Fruit fly (Drosophila melanogaster) whole organism, embryonic: ENCODE results near the gene CG13896.

Experiments
- Blimp-1 ChIP-seq: fragments of 200-800 bp; sonication (Bioruptor generic); optimal IDR thresholded peaks from 3 replicates; lab custom pipeline; 2018; ENCODE audit warnings: missing biosample characterization, missing genetic modification characterization, mild to moderate bottlenecking, moderate library complexity, missing genetic modification reagents
- CG10959 ChIP-seq: fragments of 200-800 bp; sonication (Bioruptor generic); IDR thresholded peaks from 2 replicates; pipeline ENCODE4 v1.3.6; 2022; ENCODE audit warnings: missing biosample characterization, missing genetic modification characterization
- CG10979 ChIP-seq: fragments of 200-800 bp; sonication (Bioruptor generic); optimal IDR thresholded peaks from 2 replicates; lab custom pipeline; 2018; ENCODE audit warnings: missing biosample characterization, mild to moderate bottlenecking, missing genetic modification characterization, moderate library complexity
- CG11093 ChIP-seq: fragments of 200-800 bp; sonication (Bioruptor generic); IDR thresholded peaks from 3 replicates; pipeline ENCODE4 v1.3.6; 2022; ENCODE audit warnings: missing biosample characterization, missing genetic modification characterization
- CG12942 ChIP-seq: fragments of 200-800 bp; sonication (Bioruptor generic); optimal IDR thresholded peaks from 3 replicates; lab custom pipeline; 2016; ENCODE audit warnings: missing biosample characterization, missing genetic modification characterization
- CG15696 ChIP-seq: fragments of 200-800 bp; sonication (Bioruptor generic); optimal IDR thresholded peaks from 2 replicates; lab custom pipeline; 2019; ENCODE audit warnings: missing biosample characterization, mild to moderate bottlenecking, missing genetic modification characterization, moderate library complexity
- CG1603 ChIP-seq: fragments of 200-800 bp; sonication (Bioruptor generic); optimal IDR thresholded peaks from 2 replicates; lab custom pipeline; 2019; ENCODE audit warnings: missing biosample characterization, mild to moderate bottlenecking, missing genetic modification characterization, moderate library complexity
- CG16815 ChIP-seq: fragments of 200-800 bp; sonication (Bioruptor generic); optimal IDR thresholded peaks from 3 replicates; lab custom pipeline; 2017; ENCODE audit warnings: missing biosample characterization, mild to moderate bottlenecking, missing genetic modification characterization
- CG17361 ChIP-seq: fragments of 200-800 bp; sonication (Bioruptor generic); IDR thresholded peaks from 3 replicates; pipeline ENCODE4 v1.3.6; 2022; ENCODE audit warnings: missing biosample characterization, missing genetic modification characterization
- CG18262 ChIP-seq: fragments of 200-800 bp; optimal IDR thresholded peaks from 3 replicates; lab custom pipeline; 2019; ENCODE audit warnings: missing biosample characterization, mild to moderate bottlenecking, missing genetic modification characterization, moderate library complexity
- CG2712 ChIP-seq: fragments of 200-800 bp; optimal IDR thresholded peaks from 3 replicates; lab custom pipeline; 2019; ENCODE audit warnings: missing biosample characterization, mild to moderate bottlenecking, missing genetic modification characterization, moderate library complexity
- CG30431 ChIP-seq: fragments of 200-800 bp; sonication (Bioruptor generic); optimal IDR thresholded peaks from 2 replicates; lab custom pipeline; 2017; ENCODE audit warnings: missing biosample characterization, missing genetic modification characterization
- CG4360 ChIP-seq: fragments of 200-800 bp; sonication (Bioruptor generic); IDR thresholded peaks from 2 replicates; pipeline ENCODE4 v1.3.6; 2022; ENCODE audit warnings: missing biosample characterization, missing genetic modification characterization
- CG4404 ChIP-seq: fragments of 200-800 bp; sonication (Bioruptor generic); IDR thresholded peaks from 2 replicates; pipeline ENCODE4 v1.3.6; 2022; ENCODE audit warnings: missing biosample characterization, missing genetic modification characterization
- CG7271 ChIP-seq: fragments of 200-800 bp; sonication (Bioruptor generic); optimal IDR thresholded peaks from 2 replicates; lab custom pipeline; 2018; ENCODE audit warnings: missing biosample characterization, mild to moderate bottlenecking, missing genetic modification characterization, moderate library complexity
- CG8924 ChIP-seq: fragments of 200-800 bp; optimal IDR thresholded peaks from 3 replicates; lab custom pipeline; 2019; ENCODE audit warnings: missing biosample characterization, mild to moderate bottlenecking, missing genetic modification characterization, moderate library complexity
- CG9727 ChIP-seq: fragments of 200-800 bp; sonication (Bioruptor generic); optimal IDR thresholded peaks from 3 replicates; lab custom pipeline; 2017; ENCODE audit warnings: missing biosample characterization, mild to moderate bottlenecking, missing genetic modification characterization
- Deaf1 ChIP-seq: fragments of 200-800 bp; optimal IDR thresholded peaks from 3 replicates; lab custom pipeline; 2019; ENCODE audit warnings: missing biosample characterization, mild to moderate bottlenecking, missing genetic modification characterization, moderate library complexity
- Doc2 ChIP-seq: fragments of 200-800 bp; sonication (Bioruptor generic); IDR thresholded peaks from 2 replicates; pipeline ENCODE4 v1.3.6; 2022; ENCODE audit warnings: missing biosample characterization, missing genetic modification characterization
- Drgx ChIP-seq: fragments of 200-800 bp; sonication (Bioruptor generic); IDR thresholded peaks from 2 replicates; pipeline ENCODE4 v1.3.6; 2022; ENCODE audit warnings: missing biosample characterization, missing genetic modification characterization
- Hand ChIP-seq: fragments of 200-800 bp; sonication (Bioruptor generic); optimal IDR thresholded peaks from 2 replicates; lab custom pipeline; 2017; ENCODE audit warnings: mild to moderate bottlenecking, missing biosample characterization, missing genetic modification reagents, missing genetic modification characterization
- Hr51 ChIP-seq, 2 experiments: fragments of 200-800 bp; sonication (Bioruptor generic); optimal IDR thresholded peaks; 2 replicates in 1 of 2; 3 replicates in 1 of 2; lab custom pipeline; 2016 to 2018; ENCODE audit warnings: missing biosample characterization in 2 of 2, missing genetic modification characterization in 2 of 2, mild to moderate bottlenecking in 1 of 2, moderate library complexity in 1 of 2
- MTF-1 ChIP-seq: fragments of 200-800 bp; sonication (Bioruptor generic); optimal IDR thresholded peaks from 2 replicates; lab custom pipeline; 2018; ENCODE audit warnings: missing biosample characterization, mild to moderate bottlenecking, missing genetic modification characterization, borderline replicate concordance
- Myb ChIP-seq: fragments of 200-800 bp; sonication (Bioruptor generic); optimal IDR thresholded peaks from 2 replicates; lab custom pipeline; 2016; ENCODE audit warnings: missing biosample characterization, missing genetic modification characterization
- NC2β ChIP-seq: fragments of 200-800 bp; sonication (Bioruptor generic); optimal IDR thresholded peaks from 2 replicates; lab custom pipeline; 2016; ENCODE audit warnings: missing biosample characterization, missing genetic modification characterization
- Oli ChIP-seq: fragments of 200-800 bp; sonication (Bioruptor generic); optimal IDR thresholded peaks from 2 replicates; lab custom pipeline; 2018; ENCODE audit warnings: missing biosample characterization, mild to moderate bottlenecking, missing genetic modification characterization, moderate library complexity
- Scr ChIP-seq: fragments of 200-800 bp; sonication (Bioruptor generic); IDR thresholded peaks from 2 replicates; pipeline ENCODE4 v1.3.6; 2022; ENCODE audit warnings: missing biosample characterization, missing genetic modification characterization; ENCODE audit not compliant: partially characterized antibody
- Trl ChIP-seq, 3 experiments: fragments of >200 bp in 2 of 3; fragments of 200-800 bp in 1 of 3; sonication (Bioruptor generic) in 1 of 3; optimal IDR thresholded peaks; 2 replicates in 1 of 3; 3 replicates in 2 of 3; lab custom pipeline; 2016 to 2017; ENCODE audit warnings: missing biosample characterization in 1 of 3, missing genetic modification characterization in 1 of 3
- chif ChIP-seq, 2 experiments: fragments of 200-800 bp; sonication (Bioruptor generic); optimal IDR thresholded peaks; 3 replicates each; lab custom pipeline; 2016; ENCODE audit warnings: missing biosample characterization in 2 of 2, missing genetic modification characterization in 2 of 2
- cwo ChIP-seq: fragments of 200-800 bp; sonication (Bioruptor generic); optimal IDR thresholded peaks from 3 replicates; lab custom pipeline; 2017; ENCODE audit warnings: missing biosample characterization, missing genetic modification characterization, mild to moderate bottlenecking, moderate library complexity, missing genetic modification reagents
- dati ChIP-seq: fragments of 200-800 bp; sonication (Bioruptor generic); IDR thresholded peaks from 2 replicates; pipeline ENCODE4 v1.3.6; 2022; ENCODE audit warnings: missing biosample characterization, missing genetic modification characterization
- en ChIP-seq: fragments of 200-800 bp; sonication (Bioruptor generic); optimal IDR thresholded peaks from 2 replicates; lab custom pipeline; 2016; ENCODE audit warnings: missing biosample characterization, missing genetic modification characterization
- fd96Cb ChIP-seq: fragments of 200-800 bp; sonication (Bioruptor generic); optimal IDR thresholded peaks from 2 replicates; lab custom pipeline; 2018; ENCODE audit warnings: missing biosample characterization, mild to moderate bottlenecking, missing genetic modification characterization, moderate library complexity
- gcm2 ChIP-seq: fragments of 200-800 bp; sonication (Bioruptor generic); optimal IDR thresholded peaks from 2 replicates; lab custom pipeline; 2016; ENCODE audit warnings: missing biosample characterization, missing genetic modification characterization
- grn ChIP-seq: fragments of 200-800 bp; sonication (Bioruptor generic); optimal IDR thresholded peaks from 3 replicates; lab custom pipeline; 2017; ENCODE audit warnings: missing biosample characterization, missing genetic modification characterization
- mirr ChIP-seq: fragments of 200-800 bp; sonication (Bioruptor generic); optimal IDR thresholded peaks from 3 replicates; lab custom pipeline; 2018; ENCODE audit warnings: missing biosample characterization, mild to moderate bottlenecking, missing genetic modification characterization
- nmo ChIP-seq: fragments of 200-800 bp; sonication (Bioruptor generic); optimal IDR thresholded peaks from 2 replicates; lab custom pipeline; 2018; ENCODE audit warnings: missing biosample characterization, mild to moderate bottlenecking, missing genetic modification characterization, moderate library complexity
- org-1 ChIP-seq: fragments of 200-800 bp; sonication (Bioruptor generic); optimal IDR thresholded peaks from 2 replicates; lab custom pipeline; 2017; ENCODE audit warnings: missing biosample characterization, missing genetic modification characterization
- pfk ChIP-seq: fragments of 200-800 bp; sonication (Bioruptor generic); optimal IDR thresholded peaks from 2 replicates; lab custom pipeline; 2018; ENCODE audit warnings: missing biosample characterization, mild to moderate bottlenecking, missing genetic modification characterization, moderate library complexity
- repo ChIP-seq: fragments of 200-800 bp; sonication (Bioruptor generic); optimal IDR thresholded peaks from 2 replicates; lab custom pipeline; 2016; ENCODE audit warnings: missing biosample characterization, missing genetic modification characterization
- slou ChIP-seq: fragments of 200-800 bp; sonication (Bioruptor generic); optimal IDR thresholded peaks from 3 replicates; lab custom pipeline; 2016; ENCODE audit warnings: missing biosample characterization, missing genetic modification characterization
- slp2 ChIP-seq: fragments of 200-800 bp; sonication (Bioruptor generic); optimal IDR thresholded peaks from 2 replicates; lab custom pipeline; 2016; ENCODE audit warnings: missing biosample characterization, missing genetic modification characterization
- sr ChIP-seq: fragments of 200-800 bp; sonication (Bioruptor generic); IDR thresholded peaks from 3 replicates; pipeline ENCODE4 v1.3.6; 2022; ENCODE audit warnings: missing biosample characterization, missing genetic modification characterization
- stwl ChIP-seq: fragments of 200-800 bp; sonication (Bioruptor generic); optimal IDR thresholded peaks from 3 replicates; lab custom pipeline; 2018; ENCODE audit warnings: missing biosample characterization, mild to moderate bottlenecking, missing genetic modification characterization, moderate library complexity
- tna ChIP-seq: fragments of 200-800 bp; sonication (Bioruptor generic); IDR thresholded peaks from 2 replicates; pipeline ENCODE4 v1.3.6; 2022; ENCODE audit warnings: missing biosample characterization, missing genetic modification characterization; ENCODE audit not compliant: partially characterized antibody
- vnd ChIP-seq: fragments of 200-800 bp; sonication (Bioruptor generic); IDR thresholded peaks from 3 replicates; pipeline ENCODE4 v1.3.6; 2022; ENCODE audit warnings: missing biosample characterization, missing genetic modification characterization; ENCODE audit not compliant: partially characterized antibody
- vvl ChIP-seq: fragments of 200-800 bp; sonication (Bioruptor generic); IDR thresholded peaks from 2 replicates; pipeline ENCODE4 v1.3.6; 2022; ENCODE audit warnings: missing biosample characterization, missing genetic modification characterization
- zen ChIP-seq: fragments of 200-800 bp; sonication (Bioruptor generic); optimal IDR thresholded peaks from 3 replicates; lab custom pipeline; 2018; ENCODE audit warnings: missing biosample characterization, mild to moderate bottlenecking, missing genetic modification characterization, moderate library complexity
- zf30C ChIP-seq: fragments of 200-800 bp; sonication (Bioruptor generic); optimal IDR thresholded peaks from 3 replicates; lab custom pipeline; 2018; ENCODE audit warnings: missing biosample characterization, mild to moderate bottlenecking, missing genetic modification characterization
- zfh1 ChIP-seq: fragments of 200-800 bp; sonication (Bioruptor generic); IDR thresholded peaks from 3 replicates; pipeline ENCODE4 v1.3.6; 2022; ENCODE audit warnings: missing biosample characterization, missing genetic modification characterization

The CG13896 gene

DNA sequence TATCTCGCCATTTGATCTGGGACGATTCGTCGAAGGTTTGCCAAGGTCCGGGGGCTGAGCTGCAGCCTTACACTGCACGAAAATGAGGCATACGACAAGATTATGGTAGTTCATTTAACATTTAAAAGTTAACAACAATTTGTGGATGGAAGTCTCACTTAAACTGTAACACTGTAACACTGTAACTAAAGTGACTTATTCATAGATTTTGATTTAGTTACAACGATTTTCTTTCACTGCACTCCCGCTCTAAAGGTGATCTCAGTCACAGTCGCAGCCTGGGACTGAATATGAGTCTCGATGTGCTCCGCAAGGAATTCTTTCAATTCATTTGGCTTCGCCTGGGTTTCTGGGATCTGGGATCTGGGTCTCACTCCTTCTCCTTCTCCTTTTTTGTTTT, 48.6 kb upstream of the CG13896 start (continued):
- TF ChIP-seq Blimp-1 (GFP tag; lab: Kevin White, UChicago), result peak; percentile 0
- TF ChIP-seq CG10959 (GFP tag; lab: Robert Waterston, UW), result peak; percentile 62
- TF ChIP-seq Trl (optimal IDR thresholded peaks at IDR 0.05; lab: Kevin White, UChicago), result no peak
- peak; percentile 6 for TF ChIP-seq Trl (GFP tag; optimal IDR thresholded peaks at IDR 0.05; lab: Kevin White, UChicago)
- TF ChIP-seq zf30C (GFP tag; lab: Kevin White, UChicago), result peak; percentile 56
- peak; percentile 27 for TF ChIP-seq MTF-1 (GFP tag; lab: Kevin White, UChicago)
- TF ChIP-seq gcm2 (GFP tag; lab: Kevin White, UChicago), result no peak
- no peak for TF ChIP-seq CG12942 (GFP tag; lab: Kevin White, UChicago)
- no peak for TF ChIP-seq dati (GFP tag; lab: Robert Waterston, UW)
- peak; percentile 77 for TF ChIP-seq CG1603
- TF ChIP-seq CG10979 (tag; lab: Kevin White, UChicago), result peak; percentile 71
- TF ChIP-seq zfh1, result peak; percentile 84
- TF ChIP-seq CG8924 (tag; lab: Kevin White, UChicago), result peak; percentile 29
- TF ChIP-seq fd96Cb (tag; lab: Kevin White, UChicago), result peak; percentile 36
- TF ChIP-seq CG2712 (tag; lab: Kevin White, UChicago), result peak; percentile 64
- no peak for TF ChIP-seq tna (GFP tag; lab: Robert Waterston, UW)
- no peak for TF ChIP-seq grn (GFP tag; lab: Kevin White, UChicago)
- no peak for TF ChIP-seq vnd (GFP tag; lab: Robert Waterston, UW)
- no peak for TF ChIP-seq mirr (GFP tag; lab: Kevin White, UChicago)
- peak; percentile 31 for TF ChIP-seq CG30431 (GFP tag; lab: Kevin White, UChicago)
- no peak for TF ChIP-seq Doc2 (GFP tag; lab: Robert Waterston, UW)
- TF ChIP-seq CG17361 (GFP tag; lab: Robert Waterston, UW), result peak; percentile 47; the same call in 2 of the 3 replicates
- peak; percentile 65 for TF ChIP-seq CG9727
- TF ChIP-seq Hand, result no peak
- TF ChIP-seq stwl (tag; lab: Kevin White, UChicago), result peak; percentile 29
- TF ChIP-seq chif (GFP tag; optimal IDR thresholded peaks at IDR 0.05; lab: Kevin White, UChicago), result peak in 1 of 2 experiments; percentile 36
- TF ChIP-seq CG4404 (GFP tag; lab: Robert Waterston, UW), result peak; percentile 89
- no peak for TF ChIP-seq slou (GFP tag; lab: Kevin White, UChicago)
- peak; percentile 20 for TF ChIP-seq Oli (tag; lab: Kevin White, UChicago)
- TF ChIP-seq NC2β (GFP tag; lab: Kevin White, UChicago), result no peak
- no peak for TF ChIP-seq slp2
- no peak for TF ChIP-seq cwo (GFP tag; lab: Kevin White, UChicago)
- TF ChIP-seq Deaf1 (tag; lab: Kevin White, UChicago), result no peak
- no peak for TF ChIP-seq Hr51 (GFP tag; optimal IDR thresholded peaks at IDR 0.05; lab: Kevin White, UChicago)
- 0 out of 2 replicates have a peak, but pooled peaks have one; percentile 24 for TF ChIP-seq CG4360 (GFP tag; lab: Robert Waterston, UW)
- TF ChIP-seq CG15696 (tag; lab: Kevin White, UChicago), result peak; percentile 82
- no peak for TF ChIP-seq pfk (GFP tag; lab: Kevin White, UChicago)
- TF ChIP-seq CG7271, result peak; percentile 58
- TF ChIP-seq org-1 (GFP tag; lab: Kevin White, UChicago), result no peak
- peak; percentile 15 for TF ChIP-seq CG16815 (GFP tag; lab: Kevin White, UChicago)
- peak; percentile 15 for TF ChIP-seq nmo (GFP tag; lab: Kevin White, UChicago)
- TF ChIP-seq en (GFP tag; lab: Kevin White, UChicago), result no peak
- TF ChIP-seq CG18262, result peak; percentile 58
- no peak for TF ChIP-seq Myb (GFP tag; lab: Kevin White, UChicago)
- peak; percentile 91 for TF ChIP-seq zen
- no peak for TF ChIP-seq sr (GFP tag; lab: Robert Waterston, UW)
- TF ChIP-seq CG11093 (GFP tag; lab: Robert Waterston, UW), result 0 out of 3 replicates have a peak, but pooled peaks have one; percentile 18
- no peak for TF ChIP-seq Scr
- no peak for TF ChIP-seq vvl (GFP tag; lab: Robert Waterston, UW)
- peak; percentile 61; the same call in 1 of the 2 replicates for TF ChIP-seq Drgx (GFP tag; lab: Robert Waterston, UW)
- peak; percentile 13 for TF ChIP-seq repo (GFP tag; lab: Kevin White, UChicago)
